Worm (Caenorhabditis elegans): Measurements from ENCODE around the gene nhr-241.
A peak's percentile ranks its signal among the peaks of the same experiment; 100 is the strongest.

DNA sequence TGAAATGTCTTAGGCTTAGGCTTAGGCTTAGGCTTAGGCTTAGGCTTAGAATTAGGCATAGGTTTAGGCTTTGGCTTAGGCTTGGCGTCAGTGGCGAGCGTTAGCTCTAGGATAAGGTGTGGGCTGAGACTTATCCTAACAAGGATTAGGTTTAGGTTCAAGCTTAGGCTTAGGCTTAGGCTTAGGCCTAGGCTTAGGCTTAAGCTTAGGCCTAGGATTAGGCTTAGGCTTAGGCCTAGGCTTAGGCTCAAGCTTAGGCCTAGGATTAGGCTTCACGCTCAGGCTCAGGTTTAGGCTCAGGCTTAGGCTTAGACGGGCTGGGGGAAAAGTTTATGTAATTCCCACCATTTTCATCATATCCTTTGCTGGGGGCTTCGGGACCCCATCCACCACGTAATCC lies 34.7 kb downstream of the nhr-241 start:
- TF ChIP-seq ceh-36 (tag; optimal IDR thresholded peaks at IDR 0.05) = peak; percentile 88
- no peak for TF ChIP-seq aly-1 (tag; optimal IDR thresholded peaks at IDR 0.05)
- TF ChIP-seq ama-1 (optimal IDR thresholded peaks at IDR 0.05) = no peak
- no peak for TF ChIP-seq ets-7 (tag; optimal IDR thresholded peaks at IDR 0.05)
- no peak for TF ChIP-seq flt-1 (GFP tag; IDR thresholded peaks at IDR 0.05)
- no peak for TF ChIP-seq tra-4 (tag; optimal IDR thresholded peaks at IDR 0.05)
- TF ChIP-seq hmg-4 (GFP tag; optimal IDR thresholded peaks at IDR 0.05) = no peak
- TF ChIP-seq pes-1 (GFP tag; IDR thresholded peaks at IDR 0.05) = no peak
- TF ChIP-seq scrt-1 (GFP tag; IDR thresholded peaks at IDR 0.05) = no peak
- no peak for TF ChIP-seq B0310.2 (tag; optimal IDR thresholded peaks at IDR 0.05)
- TF ChIP-seq ceh-13 (GFP tag; optimal IDR thresholded peaks at IDR 0.05) = no peak
- TF ChIP-seq tbx-37 (GFP tag; conservative IDR thresholded peaks at IDR 0.05) = no peak
- TF ChIP-seq F13C5.2 (tag; optimal IDR thresholded peaks at IDR 0.05) = no peak
- no peak for TF ChIP-seq tbx-11 (GFP tag; IDR thresholded peaks at IDR 0.05)

All from whole organism, early embryonic.